Worm (Caenorhabditis elegans) whole organism, L2 larva: ENCODE data around the gene ifas-1.
A peak's percentile ranks its signal among the peaks of the same experiment; 100 is the strongest.

Experiments used
- C34F6.9 ChIP-seq: fragments of 150-350 bp; optimal IDR thresholded peaks from 2 replicates; lab custom pipeline; 2014; ENCODE audit warnings: missing biosample characterization, missing genetic modification characterization
- F13H6.1 ChIP-seq: sonication (generic microtip); optimal IDR thresholded peaks from 2 replicates; lab custom pipeline; 2016; ENCODE audit warnings: missing genetic modification characterization, missing compliant biosample characterization
- R02D3.7 ChIP-seq: fragments of 150-350 bp; optimal IDR thresholded peaks from 2 replicates; lab custom pipeline; 2014; ENCODE audit warnings: missing biosample characterization, missing genetic modification characterization
- Y55F3AM.14 ChIP-seq: fragments of 200-800 bp; sonication (Bioruptor generic); optimal IDR thresholded peaks from 2 replicates; lab custom pipeline; 2018; ENCODE audit warnings: mild to moderate bottlenecking, missing genetic modification characterization, missing compliant biosample characterization
- aly-2 ChIP-seq: fragments of 150-350 bp; optimal IDR thresholded peaks from 2 replicates; lab custom pipeline; 2014; ENCODE audit warnings: missing biosample characterization, missing genetic modification characterization
- ama-1 ChIP-seq: fragments of 150-350 bp; optimal IDR thresholded peaks from 2 replicates; lab custom pipeline; 2018; ENCODE audit warnings: inconsistent platforms
- blmp-1 ChIP-seq: sonication (generic microtip); optimal IDR thresholded peaks from 2 replicates; lab custom pipeline; 2017; ENCODE audit warnings: missing genetic modification characterization, mild to moderate bottlenecking, missing compliant biosample characterization, antibody characterized with exemption, moderate library complexity; ENCODE audit not compliant: insufficient read depth
- ceh-16 ChIP-seq: fragments of 150-350 bp; optimal IDR thresholded peaks from 2 replicates; lab custom pipeline; 2014; ENCODE audit warnings: missing biosample characterization, missing genetic modification characterization
- ceh-82 ChIP-seq: fragments of 150-350 bp; optimal IDR thresholded peaks from 2 replicates; lab custom pipeline; 2014; ENCODE audit warnings: missing biosample characterization, missing genetic modification characterization
- crh-2 ChIP-seq: sonication (generic microtip); optimal IDR thresholded peaks from 2 replicates; lab custom pipeline; 2017; ENCODE audit warnings: missing biosample characterization, missing genetic modification characterization
- egl-27 ChIP-seq: sonication (generic microtip); optimal IDR thresholded peaks from 3 replicates; lab custom pipeline; 2017; ENCODE audit warnings: missing biosample characterization, missing genetic modification reagents, missing genetic modification characterization
- elt-3 ChIP-seq: sonication (generic microtip); optimal IDR thresholded peaks from 2 replicates; lab custom pipeline; 2017; ENCODE audit warnings: missing biosample characterization, missing genetic modification characterization
- lin-13 ChIP-seq: fragments of 150-350 bp; optimal IDR thresholded peaks from 2 replicates; lab custom pipeline; 2014; ENCODE audit warnings: missing biosample characterization, missing genetic modification reagents, missing genetic modification characterization
- lin-39 ChIP-seq: fragments of 150-350 bp; optimal IDR thresholded peaks from 2 replicates; lab custom pipeline; 2014; ENCODE audit warnings: missing biosample characterization, missing genetic modification reagents, missing genetic modification characterization
- lsy-2 ChIP-seq, 2 experiments: fragments of 150-350 bp in 1 of 2; sonication (generic microtip) in 1 of 2; optimal IDR thresholded peaks; 2 replicates each; lab custom pipeline; 2014 to 2017; ENCODE audit warnings: missing biosample characterization in 2 of 2, missing genetic modification characterization in 2 of 2
- mab-5 ChIP-seq: fragments of 150-350 bp; optimal IDR thresholded peaks from 2 replicates; lab custom pipeline; 2014; ENCODE audit warnings: missing biosample characterization, missing genetic modification characterization
- mbf-1 ChIP-seq: sonication (generic microtip); optimal IDR thresholded peaks from 2 replicates; lab custom pipeline; 2017; ENCODE audit warnings: missing biosample characterization, missing genetic modification characterization
- mdl-1 ChIP-seq, 2 experiments: fragments of 150-350 bp in 1 of 2; sonication (generic microtip) in 1 of 2; optimal IDR thresholded peaks; 2 replicates each; lab custom pipeline; 2017; ENCODE audit warnings: missing biosample characterization in 2 of 2, missing genetic modification characterization in 2 of 2
- nhr-10 ChIP-seq: sonication (generic microtip); optimal IDR thresholded peaks from 2 replicates; lab custom pipeline; 2017; ENCODE audit warnings: missing biosample characterization, missing genetic modification characterization
- nhr-11 ChIP-seq: fragments of 150-350 bp; optimal IDR thresholded peaks from 2 replicates; lab custom pipeline; 2014; ENCODE audit warnings: missing biosample characterization, missing genetic modification characterization
- nhr-12 ChIP-seq: fragments of 150-350 bp; optimal IDR thresholded peaks from 2 replicates; lab custom pipeline; 2014; ENCODE audit warnings: missing biosample characterization, missing genetic modification characterization
- nhr-129 ChIP-seq: fragments of 150-350 bp; optimal IDR thresholded peaks from 2 replicates; lab custom pipeline; 2014; ENCODE audit warnings: missing biosample characterization, missing genetic modification characterization
- nhr-23 ChIP-seq: fragments of 150-350 bp; optimal IDR thresholded peaks from 2 replicates; lab custom pipeline; 2014; ENCODE audit warnings: missing biosample characterization, missing genetic modification reagents, missing genetic modification characterization
- nhr-237 ChIP-seq: fragments of 150-350 bp; optimal IDR thresholded peaks from 2 replicates; lab custom pipeline; 2014; ENCODE audit warnings: missing biosample characterization, missing genetic modification characterization
- nhr-25 ChIP-seq: fragments of 150-350 bp; sonication (generic microtip); optimal IDR thresholded peaks from 3 replicates; lab custom pipeline; 2014; ENCODE audit warnings: missing biosample characterization, missing genetic modification characterization
- nhr-6 ChIP-seq: fragments of 150-350 bp; optimal IDR thresholded peaks from 2 replicates; lab custom pipeline; 2014; ENCODE audit warnings: missing biosample characterization, missing genetic modification characterization
- skn-1 ChIP-seq: sonication (generic microtip); optimal IDR thresholded peaks from 2 replicates; lab custom pipeline; 2017; ENCODE audit warnings: missing biosample characterization, missing genetic modification characterization
- sma-3 ChIP-seq: sonication (generic microtip); optimal IDR thresholded peaks from 2 replicates; lab custom pipeline; 2016; ENCODE audit warnings: missing genetic modification reagents, missing genetic modification characterization, missing compliant biosample characterization
- sma-9 ChIP-seq, 2 experiments: fragments of 150-350 bp in 1 of 2; sonication (generic microtip) in 1 of 2; optimal IDR thresholded peaks; 2 replicates each; lab custom pipeline; 2014 to 2016; ENCODE audit warnings: missing genetic modification characterization in 2 of 2, mild to moderate bottlenecking in 1 of 2, missing biosample characterization in 1 of 2, missing compliant biosample characterization in 1 of 2, missing genetic modification reagents in 1 of 2, moderate library complexity in 1 of 2
- snpc-4 ChIP-seq: fragments of 150-350 bp; optimal IDR thresholded peaks from 2 replicates; lab custom pipeline; 2014; ENCODE audit warnings: missing biosample characterization, missing genetic modification characterization
- unc-39 ChIP-seq: fragments of 150-350 bp; optimal IDR thresholded peaks from 2 replicates; lab custom pipeline; 2014; ENCODE audit warnings: missing biosample characterization, missing genetic modification characterization
- unc-55 ChIP-seq: fragments of 150-350 bp; sonication (generic microtip); optimal IDR thresholded peaks from 3 replicates; lab custom pipeline; 2014; ENCODE audit warnings: missing biosample characterization, missing genetic modification reagents, missing genetic modification characterization
- unc-62 ChIP-seq: fragments of 150-350 bp; optimal IDR thresholded peaks from 2 replicates; lab custom pipeline; 2014; ENCODE audit warnings: missing biosample characterization, missing genetic modification reagents, missing genetic modification characterization
- zag-1 ChIP-seq: fragments of 150-350 bp; optimal IDR thresholded peaks from 2 replicates; lab custom pipeline; 2014; ENCODE audit warnings: missing biosample characterization, missing genetic modification characterization
- ztf-11 ChIP-seq: sonication (generic microtip); optimal IDR thresholded peaks from 2 replicates; lab custom pipeline; 2017; ENCODE audit warnings: missing biosample characterization, missing genetic modification characterization
- ztf-4 ChIP-seq: fragments of 150-350 bp; optimal IDR thresholded peaks from 2 replicates; lab custom pipeline; 2014; ENCODE audit warnings: missing biosample characterization, missing genetic modification characterization

The ifas-1 gene

ce11 chrII:3682770-3683234 lies 5.7 kb downstream of the ifas-1 start, which contains the start of gene F19B10.1 (continued):
- TF ChIP-seq mbf-1 (tag; lab: Kevin White, UChicago), result no peak
- TF ChIP-seq unc-62 (GFP tag; lab: Kevin White, UChicago), result no peak
- TF ChIP-seq nhr-10 (tag; lab: Kevin White, UChicago), result no peak
- TF ChIP-seq nhr-11 (tag; lab: Kevin White, UChicago), result no peak
- TF ChIP-seq ama-1 (lab: Kevin White, UChicago), result no peak
- TF ChIP-seq lin-39 (tag; lab: Kevin White, UChicago), result no peak
- TF ChIP-seq C34F6.9 (tag; lab: Kevin White, UChicago), result peak; percentile 89
- TF ChIP-seq skn-1 (tag; lab: Kevin White, UChicago), result no peak
- peak; percentile 78 for TF ChIP-seq lin-13
- peak; percentile 66 for TF ChIP-seq unc-55 (GFP tag; lab: Kevin White, UChicago)
- TF ChIP-seq mab-5 (tag; lab: Kevin White, UChicago), result peak; percentile 75
- TF ChIP-seq unc-39, result no peak
- no peak for TF ChIP-seq nhr-237 (tag; lab: Kevin White, UChicago)
- TF ChIP-seq ztf-11 (tag; lab: Kevin White, UChicago), result no peak
- TF ChIP-seq snpc-4 (tag; lab: Kevin White, UChicago), result peak; percentile 43
- TF ChIP-seq zag-1 (tag; lab: Kevin White, UChicago), result no peak
- TF ChIP-seq Y55F3AM.14 (GFP tag; lab: Kevin White, UChicago), result no peak
- TF ChIP-seq ceh-82 (tag; lab: Kevin White, UChicago), result no peak
- TF ChIP-seq sma-9 (GFP tag; optimal IDR thresholded peaks at IDR 0.05; lab: Kevin White, UChicago), result peak; percentile 80
- TF ChIP-seq sma-9 (tag; optimal IDR thresholded peaks at IDR 0.05; lab: Kevin White, UChicago), result no peak
- TF ChIP-seq nhr-6 (tag; lab: Kevin White, UChicago), result no peak

ce11 chrII:3681365-3682083 lies 7.0 kb downstream of the ifas-1 start, which contains the start of gene F19B10.10:
TSS of gene F19B10.10 (minus strand) at chrII:3681415.
- no peak for TF ChIP-seq nhr-11 (tag; lab: Kevin White, UChicago)
- TF ChIP-seq elt-3 (tag; lab: Kevin White, UChicago), result no peak
- no peak for TF ChIP-seq unc-39
- no peak for TF ChIP-seq skn-1 (tag; lab: Kevin White, UChicago)
- no peak for TF ChIP-seq nhr-23
- TF ChIP-seq sma-3 (GFP tag; lab: Kevin White, UChicago), result no peak
- no peak for TF ChIP-seq ceh-16 (tag; lab: Kevin White, UChicago)
- TF ChIP-seq nhr-129 (tag; lab: Kevin White, UChicago), result no peak
- no peak for TF ChIP-seq nhr-237 (tag; lab: Kevin White, UChicago)

DNA sequence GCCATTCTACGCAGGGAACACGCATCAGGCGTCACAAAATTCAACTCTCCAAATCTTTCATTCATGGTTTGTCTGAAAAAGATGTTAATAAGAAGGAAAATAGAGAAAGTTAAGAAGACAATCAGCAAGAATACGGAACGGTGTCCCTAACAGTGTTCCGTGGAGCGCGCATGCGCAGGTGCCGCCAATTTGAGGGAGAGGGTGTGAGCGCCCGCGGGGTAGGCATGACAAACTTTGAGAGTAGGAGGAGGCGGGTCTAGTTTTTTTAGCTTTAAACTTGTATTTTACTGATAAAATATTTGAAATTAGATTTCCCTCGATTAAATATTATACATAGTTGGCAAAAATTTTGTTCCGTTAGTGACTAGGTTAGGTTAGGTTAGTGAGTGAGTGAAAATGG lies 8.2 kb downstream of the ifas-1 start:
- no peak for TF ChIP-seq blmp-1
- no peak for TF ChIP-seq elt-3 (tag; lab: Kevin White, UChicago)
- no peak for TF ChIP-seq mdl-1 (tag; optimal IDR thresholded peaks at IDR 0.05; lab: Kevin White, UChicago)
- no peak for TF ChIP-seq crh-2 (tag; lab: Kevin White, UChicago)
- TF ChIP-seq nhr-12 (tag; lab: Kevin White, UChicago), result no peak
- no peak for TF ChIP-seq mbf-1 (tag; lab: Kevin White, UChicago)
- no peak for TF ChIP-seq nhr-23
- TF ChIP-seq F13H6.1 (tag; lab: Kevin White, UChicago), result no peak
- TF ChIP-seq nhr-10 (tag; lab: Kevin White, UChicago), result no peak
- no peak for TF ChIP-seq skn-1 (tag; lab: Kevin White, UChicago)

ce11 chrII:3678978-3679377 lies 9.5 kb downstream of the ifas-1 start:
- TF ChIP-seq snpc-4 (tag; lab: Kevin White, UChicago) (no peak), C34F6.9 (tag; lab: Kevin White, UChicago) (no peak), nhr-129 (tag; lab: Kevin White, UChicago) (no peak), nhr-23 (no peak), lsy-2 (tag; optimal IDR thresholded peaks at IDR 0.05; lab: Kevin White, UChicago) (no peak), egl-27 (tag; lab: Kevin White, UChicago) (no peak), nhr-25 (tag; lab: Kevin White, UChicago) (no peak), unc-62 (GFP tag; lab: Kevin White, UChicago) (no peak), ceh-82 (tag; lab: Kevin White, UChicago) (no peak), elt-3 (tag; lab: Kevin White, UChicago) (no peak), zag-1 (tag; lab: Kevin White, UChicago) (no peak), mdl-1 (tag; optimal IDR thresholded peaks at IDR 0.05; lab: Kevin White, UChicago) (no peak), mbf-1 (tag; lab: Kevin White, UChicago) (no peak), nhr-10 (tag; lab: Kevin White, UChicago) (no peak), sma-3 (GFP tag; lab: Kevin White, UChicago) (no peak), R02D3.7 (tag; lab: Kevin White, UChicago) (no peak), aly-2 (tag; lab: Kevin White, UChicago) (no peak), ceh-16 (tag; lab: Kevin White, UChicago) (no peak), ztf-4 (tag; lab: Kevin White, UChicago) (no peak), blmp-1 (no peak)
